Fruit fly (Drosophila melanogaster) whole organism, pupa: ENCODE measurements around the gene dlg1.

ENCODE experiments used
- CG10348 ChIP-seq: fragments of 200-800 bp; sonication (Bioruptor generic); IDR thresholded peaks from 2 replicates; pipeline ENCODE4 v1.3.6; 2022; ENCODE audit warnings: missing biosample characterization, missing genetic modification characterization
- CG13204 ChIP-seq: fragments of 200-800 bp; sonication (Bioruptor generic); optimal IDR thresholded peaks from 2 replicates; lab custom pipeline; 2018; ENCODE audit warnings: missing biosample characterization, mild to moderate bottlenecking, missing genetic modification characterization, moderate library complexity
- CG17806 ChIP-seq: fragments of 200-800 bp; sonication (Bioruptor generic); optimal IDR thresholded peaks from 2 replicates; lab custom pipeline; 2018; ENCODE audit warnings: missing biosample characterization, mild to moderate bottlenecking, missing genetic modification characterization, moderate library complexity
- CG4496 ChIP-seq: fragments of 200-800 bp; sonication (Bioruptor generic); IDR thresholded peaks from 3 replicates; pipeline ENCODE4 v1.3.6; 2022; ENCODE audit warnings: missing biosample characterization, missing genetic modification characterization
- D1 ChIP-seq: fragments of 200-800 bp; sonication (Bioruptor generic); optimal IDR thresholded peaks from 2 replicates; lab custom pipeline; 2018; ENCODE audit warnings: missing biosample characterization, mild to moderate bottlenecking, missing genetic modification characterization, moderate library complexity
- EcR ChIP-seq: fragments of 200-800 bp; sonication (Bioruptor generic); optimal IDR thresholded peaks from 3 replicates; lab custom pipeline; 2019; ENCODE audit warnings: missing biosample characterization, missing genetic modification characterization, mild to moderate bottlenecking, moderate library complexity, missing genetic modification reagents
- Pif1A ChIP-seq: fragments of 200-800 bp; sonication (Bioruptor generic); optimal IDR thresholded peaks from 3 replicates; lab custom pipeline; 2016; ENCODE audit warnings: missing biosample characterization, missing genetic modification characterization
- fd96Ca ChIP-seq: fragments of 200-800 bp; sonication (Bioruptor generic); IDR thresholded peaks from 3 replicates; pipeline ENCODE4 v1.3.6; 2022; ENCODE audit warnings: missing biosample characterization, missing genetic modification characterization

- TF ChIP-seq D1, result no peak
- TF ChIP-seq EcR (GFP tag; lab: Kevin White, UChicago), result no peak
- no peak for TF ChIP-seq fd96Ca (GFP tag; lab: Robert Waterston, UW)
- no peak for TF ChIP-seq CG10348 (GFP tag; lab: Robert Waterston, UW)
- TF ChIP-seq CG4496 (GFP tag; lab: Robert Waterston, UW), result no peak
- no peak for TF ChIP-seq CG13204
- TF ChIP-seq CG17806 (tag; lab: Kevin White, UChicago), result no peak
- TF ChIP-seq Pif1A (GFP tag; lab: Kevin White, UChicago), result no peak
These were observed 10.3 kb downstream of the dlg1 start for dm6 chrX:11379747-11380146.
